Worm (Caenorhabditis elegans) whole organism, late embryonic: Measurements from ENCODE around the gene tmed-4.

Source experiments
- C08G9.2 ChIP-seq: sonication (generic microtip); optimal IDR thresholded peaks from 2 replicates; lab custom pipeline; 2016; ENCODE audit warnings: mild to moderate bottlenecking, missing genetic modification characterization, moderate library complexity, missing compliant biosample characterization
- F13H6.1 ChIP-seq: sonication (generic microtip); optimal IDR thresholded peaks from 2 replicates; lab custom pipeline; 2016; ENCODE audit warnings: missing genetic modification characterization, missing compliant biosample characterization
- ama-1 ChIP-seq: fragments of 150-350 bp; optimal IDR thresholded peaks from 2 replicates; lab custom pipeline; 2014
- ceh-24 ChIP-seq: sonication (generic microtip); optimal IDR thresholded peaks from 2 replicates; lab custom pipeline; 2016; ENCODE audit warnings: mild to moderate bottlenecking, missing genetic modification characterization, missing compliant biosample characterization
- ceh-34 ChIP-seq: sonication (generic microtip); optimal IDR thresholded peaks from 2 replicates; lab custom pipeline; 2016; ENCODE audit warnings: mild to moderate bottlenecking, missing genetic modification characterization, missing compliant biosample characterization
- ceh-9 ChIP-seq: sonication (generic microtip); optimal IDR thresholded peaks from 2 replicates; lab custom pipeline; 2016; ENCODE audit warnings: mild to moderate bottlenecking, missing genetic modification characterization, inconsistent platforms, missing compliant biosample characterization
- dmd-4 ChIP-seq: sonication (generic microtip); optimal IDR thresholded peaks from 2 replicates; lab custom pipeline; 2016; ENCODE audit warnings: borderline replicate concordance, missing genetic modification characterization, missing compliant biosample characterization
- fax-1 ChIP-seq: sonication (generic microtip); optimal IDR thresholded peaks from 2 replicates; lab custom pipeline; 2016; ENCODE audit warnings: missing genotype, missing genetic modification characterization, missing compliant biosample characterization
- hlh-6 ChIP-seq: sonication (generic microtip); optimal IDR thresholded peaks from 2 replicates; lab custom pipeline; 2016; ENCODE audit warnings: missing genotype, missing genetic modification characterization, missing compliant biosample characterization
- nfya-1 ChIP-seq: sonication (generic microtip); optimal IDR thresholded peaks from 2 replicates; lab custom pipeline; 2017; ENCODE audit warnings: missing genetic modification characterization, mild to moderate bottlenecking, missing compliant biosample characterization, antibody characterized with exemption, moderate library complexity
- nhr-232 ChIP-seq: sonication (generic microtip); optimal IDR thresholded peaks from 2 replicates; lab custom pipeline; 2016; ENCODE audit warnings: missing genetic modification characterization, missing compliant biosample characterization
- tbx-7 ChIP-seq: sonication (generic microtip); optimal IDR thresholded peaks from 2 replicates; lab custom pipeline; 2016; ENCODE audit warnings: missing genotype, missing genetic modification characterization, missing compliant biosample characterization
- ttx-3 ChIP-seq: sonication (generic microtip); optimal IDR thresholded peaks from 2 replicates; lab custom pipeline; 2016; ENCODE audit warnings: missing genetic modification reagents, missing genetic modification characterization, missing compliant biosample characterization
- unc-86 ChIP-seq: sonication (generic microtip); optimal IDR thresholded peaks from 2 replicates; lab custom pipeline; 2016; ENCODE audit warnings: missing genetic modification characterization, missing compliant biosample characterization

DNA sequence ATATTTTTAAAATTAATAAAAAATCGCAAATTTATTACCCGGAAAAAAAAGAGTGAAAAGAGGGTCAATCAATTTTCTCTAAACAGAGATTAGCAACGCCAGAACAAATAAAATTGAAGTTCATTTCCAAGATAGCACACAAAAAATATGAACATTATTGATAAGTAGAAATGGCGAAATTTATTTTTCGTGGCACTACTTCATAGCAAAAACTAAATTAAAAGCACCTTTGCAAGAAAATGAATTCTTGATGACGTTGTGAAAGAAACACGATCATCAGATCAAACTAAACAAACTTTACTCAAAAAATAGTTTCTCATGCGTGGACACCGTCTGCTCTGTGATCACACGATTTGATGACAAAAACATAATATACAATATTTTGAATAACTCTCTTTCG, 26.3 kb downstream of the tmed-4 start, which contains the start of gene Y60A3A.16:
- TF ChIP-seq dmd-4 (tag; lab: Kevin White, UChicago), result no peak
- no peak for TF ChIP-seq unc-86 (tag; lab: Kevin White, UChicago)
- no peak for TF ChIP-seq ama-1 (lab: Kevin White, UChicago)
- no peak for TF ChIP-seq C08G9.2 (tag; lab: Kevin White, UChicago)
- TF ChIP-seq ceh-34, result no peak
- TF ChIP-seq fax-1 (tag; lab: Kevin White, UChicago), result no peak
- no peak for TF ChIP-seq nfya-1
- TF ChIP-seq hlh-6 (tag; lab: Kevin White, UChicago), result no peak
- no peak for TF ChIP-seq ceh-24 (tag; lab: Kevin White, UChicago)
- TF ChIP-seq ceh-9 (tag; lab: Kevin White, UChicago), result no peak
- no peak for TF ChIP-seq ttx-3 (tag; lab: Kevin White, UChicago)
- TF ChIP-seq tbx-7, result no peak
- TF ChIP-seq F13H6.1 (tag; lab: Kevin White, UChicago), result no peak
- no peak for TF ChIP-seq nhr-232
